Fruit fly (Drosophila melanogaster) whole organism, embryonic: ENCODE data around the gene CG14357.

Experiments
- Bdp1 ChIP-seq: fragments of 200-800 bp; sonication (Bioruptor generic); optimal IDR thresholded peaks from 3 replicates; lab custom pipeline; 2016; ENCODE audit warnings: missing biosample characterization, missing genetic modification characterization
- BtbVII ChIP-seq: fragments of 200-800 bp; sonication (Bioruptor generic); optimal IDR thresholded peaks from 3 replicates; lab custom pipeline; 2017; ENCODE audit warnings: missing biosample characterization, mild to moderate bottlenecking, missing genetic modification characterization
- CG1024 ChIP-seq: fragments of 200-800 bp; sonication (Bioruptor generic); IDR thresholded peaks from 2 replicates; pipeline ENCODE4 v1.3.6; 2022; ENCODE audit warnings: missing biosample characterization, missing genetic modification characterization
- CG10366 ChIP-seq: fragments of 200-800 bp; sonication (Bioruptor generic); IDR thresholded peaks from 2 replicates; pipeline ENCODE4 v1.3.6; 2022; ENCODE audit warnings: missing biosample characterization, missing genetic modification characterization
- CG11085 ChIP-seq: fragments of 200-800 bp; sonication (Bioruptor generic); IDR thresholded peaks from 2 replicates; pipeline ENCODE4 v1.3.6; 2022; ENCODE audit warnings: missing biosample characterization, missing genetic modification characterization
- CG11247 ChIP-seq: fragments of 200-800 bp; sonication (Bioruptor generic); IDR thresholded peaks from 2 replicates; pipeline ENCODE4 v1.3.6; 2022; ENCODE audit warnings: missing biosample characterization, missing genetic modification characterization
- CG12236 ChIP-seq: fragments of 200-800 bp; sonication (Bioruptor generic); optimal IDR thresholded peaks from 2 replicates; lab custom pipeline; 2016; ENCODE audit warnings: missing biosample characterization, missing genetic modification characterization
- CG12391 ChIP-seq: fragments of 200-800 bp; sonication (Bioruptor generic); optimal IDR thresholded peaks from 3 replicates; lab custom pipeline; 2018; ENCODE audit warnings: missing biosample characterization, mild to moderate bottlenecking, missing genetic modification characterization, moderate library complexity
- CG13775 ChIP-seq: fragments of 200-800 bp; sonication (Bioruptor generic); optimal IDR thresholded peaks from 3 replicates; lab custom pipeline; 2017; ENCODE audit warnings: missing biosample characterization, mild to moderate bottlenecking, missing genetic modification characterization
- CG17186 ChIP-seq: fragments of 200-800 bp; sonication (Bioruptor generic); optimal IDR thresholded peaks from 3 replicates; lab custom pipeline; 2017; ENCODE audit warnings: missing biosample characterization, missing genetic modification reagents, missing genetic modification characterization
- CG2129 ChIP-seq: fragments of 200-800 bp; sonication (Bioruptor generic); IDR thresholded peaks from 2 replicates; pipeline ENCODE4 v1.3.6; 2022; ENCODE audit warnings: missing biosample characterization, missing genetic modification characterization; ENCODE audit not compliant: partially characterized antibody
- CG2199 ChIP-seq: fragments of 200-800 bp; sonication (Bioruptor generic); IDR thresholded peaks from 3 replicates; pipeline ENCODE4 v1.3.6; 2022; ENCODE audit warnings: missing biosample characterization, missing genetic modification characterization
- CG3281 ChIP-seq: fragments of 200-800 bp; sonication (Bioruptor generic); optimal IDR thresholded peaks from 3 replicates; lab custom pipeline; 2017; ENCODE audit warnings: missing biosample characterization, mild to moderate bottlenecking, missing genetic modification characterization
- CG3847 ChIP-seq: fragments of 200-800 bp; sonication (Bioruptor generic); IDR thresholded peaks from 2 replicates; pipeline ENCODE4 v1.3.6; 2022; ENCODE audit warnings: missing biosample characterization, missing genetic modification characterization
- CG4617 ChIP-seq: fragments of 200-800 bp; sonication (Bioruptor generic); optimal IDR thresholded peaks from 3 replicates; lab custom pipeline; 2016; ENCODE audit warnings: missing biosample characterization, missing genetic modification characterization, borderline replicate concordance
- CG6254 ChIP-seq: fragments of 200-800 bp; sonication (Bioruptor generic); optimal IDR thresholded peaks from 3 replicates; lab custom pipeline; 2017; ENCODE audit warnings: mild to moderate bottlenecking, missing biosample characterization, missing genetic modification reagents, missing genetic modification characterization
- CG7963 ChIP-seq: fragments of 200-800 bp; sonication (Bioruptor generic); IDR thresholded peaks from 3 replicates; pipeline ENCODE4 v1.3.6; 2022; ENCODE audit warnings: missing biosample characterization, missing genetic modification characterization; ENCODE audit not compliant: partially characterized antibody
- CG8388 ChIP-seq: fragments of 200-800 bp; sonication (Bioruptor generic); optimal IDR thresholded peaks from 2 replicates; lab custom pipeline; 2019; ENCODE audit warnings: missing biosample characterization, mild to moderate bottlenecking, missing genetic modification characterization, moderate library complexity
- CG8924 ChIP-seq: fragments of 200-800 bp; optimal IDR thresholded peaks from 3 replicates; lab custom pipeline; 2019; ENCODE audit warnings: missing biosample characterization, mild to moderate bottlenecking, missing genetic modification characterization, moderate library complexity
- CG8944 ChIP-seq: fragments of 200-800 bp; sonication (Bioruptor generic); optimal IDR thresholded peaks from 3 replicates; lab custom pipeline; 2016; ENCODE audit warnings: missing biosample characterization, missing genetic modification characterization
- CG9797 ChIP-seq: fragments of 200-800 bp; sonication (Bioruptor generic); optimal IDR thresholded peaks from 3 replicates; lab custom pipeline; 2018; ENCODE audit warnings: missing biosample characterization, mild to moderate bottlenecking, missing genetic modification characterization
- Chrac-16 ChIP-seq: fragments of 200-800 bp; sonication (Bioruptor generic); optimal IDR thresholded peaks from 3 replicates; lab custom pipeline; 2016; ENCODE audit warnings: missing biosample characterization, missing genetic modification characterization
- Deaf1 ChIP-seq: fragments of 200-800 bp; optimal IDR thresholded peaks from 3 replicates; lab custom pipeline; 2019; ENCODE audit warnings: missing biosample characterization, mild to moderate bottlenecking, missing genetic modification characterization, moderate library complexity
- Hand ChIP-seq: fragments of 200-800 bp; sonication (Bioruptor generic); optimal IDR thresholded peaks from 2 replicates; lab custom pipeline; 2017; ENCODE audit warnings: mild to moderate bottlenecking, missing biosample characterization, missing genetic modification reagents, missing genetic modification characterization
- MBD-R2 ChIP-seq: fragments of 200-800 bp; sonication (Bioruptor generic); IDR thresholded peaks from 2 replicates; pipeline ENCODE4 v1.3.6; 2022; ENCODE audit warnings: missing biosample characterization, missing genetic modification characterization
- Meics ChIP-seq: fragments of 200-800 bp; sonication (Bioruptor generic); optimal IDR thresholded peaks from 2 replicates; lab custom pipeline; 2017; ENCODE audit warnings: missing biosample characterization, mild to moderate bottlenecking, missing genetic modification characterization
- Sin3A ChIP-seq: fragments of >200 bp; optimal IDR thresholded peaks from 2 replicates; lab custom pipeline; 2018
- Stat92E ChIP-seq, 3 experiments: fragments of >200 bp in 2 of 3; fragments of 200-800 bp in 1 of 3; sonication (Bioruptor generic) in 1 of 3; optimal IDR thresholded peaks; 2 replicates each; lab custom pipeline; 2017 to 2019; ENCODE audit warnings: missing biosample characterization in 3 of 3, missing genetic modification characterization in 3 of 3, mild to moderate bottlenecking in 1 of 3, moderate library complexity in 1 of 3
- bowl ChIP-seq: fragments of 200-800 bp; sonication (Bioruptor generic); IDR thresholded peaks from 2 replicates; pipeline ENCODE4 v1.3.6; 2022; ENCODE audit warnings: missing biosample characterization, missing genetic modification characterization
- cad ChIP-seq: fragments of >200 bp; optimal IDR thresholded peaks from 2 replicates; lab custom pipeline; 2017; ENCODE audit warnings: missing biosample characterization, missing genetic modification characterization
- danr ChIP-seq: fragments of 200-800 bp; sonication (Bioruptor generic); IDR thresholded peaks from 2 replicates; pipeline ENCODE4 v1.3.6; 2022; ENCODE audit warnings: missing biosample characterization, missing genetic modification characterization
- esg ChIP-seq: fragments of 200-800 bp; sonication (Bioruptor generic); conservative IDR thresholded peaks from 2 replicates; pipeline ENCODE4 v1.3.6; 2022; ENCODE audit warnings: missing biosample characterization, missing genetic modification characterization
- exex ChIP-seq: fragments of 200-800 bp; sonication (Bioruptor generic); optimal IDR thresholded peaks from 4 replicates; lab custom pipeline; 2018; ENCODE audit warnings: missing biosample characterization, mild to moderate bottlenecking, missing genetic modification characterization, moderate library complexity
- eyg ChIP-seq: fragments of 200-800 bp; sonication (Bioruptor generic); optimal IDR thresholded peaks from 3 replicates; lab custom pipeline; 2016; ENCODE audit warnings: missing biosample characterization, missing genetic modification characterization
- ftz-f1 ChIP-seq: fragments of 200-800 bp; sonication (Bioruptor generic); optimal IDR thresholded peaks from 2 replicates; lab custom pipeline; 2016; ENCODE audit warnings: missing biosample characterization, missing genetic modification characterization
- grn ChIP-seq: fragments of 200-800 bp; sonication (Bioruptor generic); optimal IDR thresholded peaks from 3 replicates; lab custom pipeline; 2017; ENCODE audit warnings: missing biosample characterization, missing genetic modification characterization
- hth ChIP-seq: fragments of >200 bp; optimal IDR thresholded peaks from 2 replicates; lab custom pipeline; 2017; ENCODE audit warnings: inconsistent platforms
- kni ChIP-seq: fragments of 200-800 bp; sonication (Bioruptor generic); optimal IDR thresholded peaks from 3 replicates; lab custom pipeline; 2017; ENCODE audit warnings: mild to moderate bottlenecking, missing biosample characterization, missing genetic modification reagents, missing genetic modification characterization
- mam ChIP-seq: fragments of 200-800 bp; sonication (Bioruptor generic); optimal IDR thresholded peaks from 3 replicates; lab custom pipeline; 2016; ENCODE audit warnings: missing biosample characterization, missing genetic modification characterization
- pho ChIP-seq: fragments of 200-800 bp; sonication (Bioruptor generic); optimal IDR thresholded peaks from 2 replicates; lab custom pipeline; 2016; ENCODE audit warnings: missing biosample characterization, missing genetic modification characterization
- pros ChIP-seq: fragments of 200-800 bp; sonication (Bioruptor generic); optimal IDR thresholded peaks from 3 replicates; lab custom pipeline; 2019; ENCODE audit warnings: missing biosample characterization, mild to moderate bottlenecking, missing genetic modification characterization, moderate library complexity
- pzg ChIP-seq: fragments of 200-800 bp; sonication (Bioruptor generic); optimal IDR thresholded peaks from 3 replicates; lab custom pipeline; 2018; ENCODE audit warnings: missing biosample characterization, mild to moderate bottlenecking, missing genetic modification characterization, moderate library complexity
- ranshi ChIP-seq: fragments of 200-800 bp; sonication (Bioruptor generic); IDR thresholded peaks from 2 replicates; pipeline ENCODE4 v1.3.6; 2022; ENCODE audit warnings: missing biosample characterization, missing genetic modification characterization
- repo ChIP-seq: fragments of 200-800 bp; sonication (Bioruptor generic); optimal IDR thresholded peaks from 2 replicates; lab custom pipeline; 2016; ENCODE audit warnings: missing biosample characterization, missing genetic modification characterization
- salm ChIP-seq: fragments of 200-800 bp; sonication (Bioruptor generic); optimal IDR thresholded peaks from 2 replicates; lab custom pipeline; 2018; ENCODE audit warnings: missing biosample characterization, mild to moderate bottlenecking, missing genetic modification characterization
- sc ChIP-seq, 3 experiments: fragments of >200 bp in 2 of 3; fragments of 200-800 bp in 1 of 3; sonication (Bioruptor generic) in 1 of 3; optimal IDR thresholded peaks; 2 replicates in 2 of 3; 3 replicates in 1 of 3; lab custom pipeline; 2017; ENCODE audit warnings: mild to moderate bottlenecking in 1 of 3, missing biosample characterization in 1 of 3, missing genetic modification characterization in 1 of 3, missing genetic modification reagents in 1 of 3
- schlank ChIP-seq: fragments of 200-800 bp; sonication (Bioruptor generic); optimal IDR thresholded peaks from 2 replicates; lab custom pipeline; 2018; ENCODE audit warnings: missing biosample characterization, mild to moderate bottlenecking, missing genetic modification characterization
- scrt ChIP-seq: fragments of 200-800 bp; sonication (Bioruptor generic); optimal IDR thresholded peaks from 2 replicates; lab custom pipeline; 2018; ENCODE audit warnings: missing biosample characterization, mild to moderate bottlenecking, missing genetic modification characterization, moderate library complexity
- sob ChIP-seq: fragments of 200-800 bp; sonication (Bioruptor generic); IDR thresholded peaks from 2 replicates; pipeline ENCODE4 v1.3.6; 2022; ENCODE audit warnings: missing biosample characterization, missing genetic modification characterization
- toy ChIP-seq: fragments of 200-800 bp; sonication (Bioruptor generic); IDR thresholded peaks from 2 replicates; pipeline ENCODE4 v1.3.6; 2022; ENCODE audit warnings: missing biosample characterization, missing genetic modification characterization
- zfh1 ChIP-seq: fragments of 200-800 bp; sonication (Bioruptor generic); IDR thresholded peaks from 3 replicates; pipeline ENCODE4 v1.3.6; 2022; ENCODE audit warnings: missing biosample characterization, missing genetic modification characterization

CG14357 gene

dm6 chr3R:14122347-14122812 is 10.4 kb upstream of the CG14357 start, which contains the start of the genes Abi and twf (continued):
- peak; percentile 60 for TF ChIP-seq CG3281 (GFP tag; lab: Kevin White, UChicago)
- peak; percentile 61 for TF ChIP-seq CG11247 (GFP tag; lab: Robert Waterston, UW)
- TF ChIP-seq CG1024 (GFP tag; lab: Robert Waterston, UW): no peak
- TF ChIP-seq zfh1 (GFP tag; lab: Robert Waterston, UW): peak; percentile 71; the same call in 2 of the 3 replicates
- no peak for TF ChIP-seq CG7963 (GFP tag; lab: Robert Waterston, UW)
- peak; percentile 9 for TF ChIP-seq schlank (tag; lab: Kevin White, UChicago)
- TF ChIP-seq Meics (GFP tag; lab: Kevin White, UChicago): peak; percentile 60
- peak; percentile 77 for TF ChIP-seq Chrac-16 (GFP tag; lab: Kevin White, UChicago)
- peak; percentile 33 for TF ChIP-seq CG8944
- TF ChIP-seq hth (lab: Kevin White, UChicago): no peak
- peak; percentile 31 for TF ChIP-seq scrt (GFP tag; lab: Kevin White, UChicago)
- peak; percentile 79 for TF ChIP-seq MBD-R2 (GFP tag; lab: Robert Waterston, UW)
- TF ChIP-seq CG4617 (GFP tag; lab: Kevin White, UChicago): peak; percentile 97
- TF ChIP-seq sc (optimal IDR thresholded peaks at IDR 0.05; lab: Kevin White, UChicago): no peak
- TF ChIP-seq sc (GFP tag; optimal IDR thresholded peaks at IDR 0.05; lab: Kevin White, UChicago): peak; percentile 28
- TF ChIP-seq CG12391 (tag; lab: Kevin White, UChicago): peak; percentile 87
- TF ChIP-seq esg (GFP tag; lab: Robert Waterston, UW): peak; percentile 39
- TF ChIP-seq CG3847 (GFP tag; lab: Robert Waterston, UW): peak; percentile 79
- TF ChIP-seq CG2199 (GFP tag; lab: Robert Waterston, UW): no peak
- TF ChIP-seq CG17186 (GFP tag; lab: Kevin White, UChicago): peak; percentile 48
- no peak for TF ChIP-seq repo (GFP tag; lab: Kevin White, UChicago)
- TF ChIP-seq grn: no peak
- TF ChIP-seq CG8388 (GFP tag; lab: Kevin White, UChicago): peak; percentile 60
- peak; percentile 5 for TF ChIP-seq Deaf1 (tag; lab: Kevin White, UChicago)
- peak; percentile 62 for TF ChIP-seq Bdp1
- peak; percentile 32; the same call in 1 of the 2 replicates for TF ChIP-seq ranshi
- TF ChIP-seq CG8924 (tag; lab: Kevin White, UChicago): peak; percentile 24
- peak; percentile 73 for TF ChIP-seq mam (GFP tag; lab: Kevin White, UChicago)
- TF ChIP-seq exex (tag; lab: Kevin White, UChicago): peak; percentile 6
- peak; percentile 52 for TF ChIP-seq pzg (GFP tag; lab: Kevin White, UChicago)
- TF ChIP-seq bowl (GFP tag; lab: Robert Waterston, UW): no peak
- peak; percentile 15 for TF ChIP-seq salm
- peak; percentile 80 for TF ChIP-seq sob (GFP tag; lab: Robert Waterston, UW)
- peak; percentile 64 for TF ChIP-seq Sin3A (lab: Kevin White, UChicago)
- TF ChIP-seq danr: no peak
- TF ChIP-seq cad: no peak
- no peak for TF ChIP-seq toy (GFP tag; lab: Robert Waterston, UW)
- TF ChIP-seq eyg: no peak
- peak; percentile 75 for TF ChIP-seq CG9797 (GFP tag; lab: Kevin White, UChicago)
- TF ChIP-seq pho (GFP tag; lab: Kevin White, UChicago): peak; percentile 46
- peak; percentile 74 for TF ChIP-seq CG13775 (GFP tag; lab: Kevin White, UChicago)
- TF ChIP-seq BtbVII (GFP tag; lab: Kevin White, UChicago): peak; percentile 6
- TF ChIP-seq CG11085 (GFP tag; lab: Robert Waterston, UW): no peak
- TF ChIP-seq Hand (GFP tag; lab: Kevin White, UChicago): no peak
- no peak for TF ChIP-seq ftz-f1 (GFP tag; lab: Kevin White, UChicago)
- no peak for TF ChIP-seq CG2129
- no peak for TF ChIP-seq pros (GFP tag; lab: Kevin White, UChicago)
- no peak for TF ChIP-seq CG6254 (GFP tag; lab: Kevin White, UChicago)
- no peak for TF ChIP-seq CG12236 (GFP tag; lab: Kevin White, UChicago)
- TF ChIP-seq kni (GFP tag; lab: Kevin White, UChicago): no peak
- peak in 1 of 3 experiments; percentile 36 for TF ChIP-seq Stat92E (GFP tag; optimal IDR thresholded peaks at IDR 0.05; lab: Kevin White, UChicago)
- TF ChIP-seq CG10366 (GFP tag; lab: Robert Waterston, UW): peak; percentile 52
